Worm (Caenorhabditis elegans) whole organism, L1 larva: ENCODE measurements around the gene ZK637.14.

Source experiments
- alr-1 ChIP-seq: fragments of 200-800 bp; sonication (Bioruptor generic); optimal IDR thresholded peaks from 2 replicates; lab custom pipeline; 2018; ENCODE audit warnings: borderline replicate concordance, mild to moderate bottlenecking, missing genetic modification characterization, missing compliant biosample characterization
- mdl-1 ChIP-seq, 2 experiments: fragments of 150-350 bp; optimal IDR thresholded peaks; 2 replicates each; lab custom pipeline; 2014 to 2017; ENCODE audit warnings: missing biosample characterization in 2 of 2, missing genetic modification characterization in 2 of 2, inconsistent platforms in 1 of 2
- nhr-237 ChIP-seq: fragments of 150-350 bp; optimal IDR thresholded peaks from 2 replicates; lab custom pipeline; 2014; ENCODE audit warnings: missing biosample characterization, missing genetic modification characterization
- nhr-85 ChIP-seq: sonication (generic microtip); peaks from one replicate; lab custom pipeline; 2016; ENCODE audit warnings: missing genetic modification characterization, inconsistent platforms, missing compliant biosample characterization

DNA sequence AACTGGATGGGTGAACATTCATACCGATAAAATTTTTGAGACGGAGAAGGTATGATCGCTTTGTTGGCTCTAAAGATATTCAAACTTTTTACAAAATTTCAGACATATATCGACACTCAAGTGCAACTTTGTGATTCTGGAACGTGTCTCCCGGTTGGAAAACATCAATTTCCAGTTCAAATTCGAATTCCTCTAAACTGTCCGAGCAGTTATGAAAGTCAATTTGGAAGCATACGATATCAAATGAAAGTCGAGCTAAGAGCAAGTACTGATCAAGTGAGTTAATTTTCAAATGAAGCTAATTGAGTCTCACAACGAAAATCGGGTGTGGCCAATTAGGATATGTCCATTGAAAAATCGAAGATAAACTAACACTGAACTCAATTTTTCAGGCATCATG lies 45.4 kb upstream of the ZK637.14 start:
- TF ChIP-seq alr-1 (tag; lab: Kevin White, UChicago) = no peak
- no peak for TF ChIP-seq nhr-85
- no peak for TF ChIP-seq mdl-1 (tag; optimal IDR thresholded peaks at IDR 0.05; lab: Kevin White, UChicago)
- no peak for TF ChIP-seq nhr-237 (tag; lab: Kevin White, UChicago)
